Fruit fly (Drosophila melanogaster) whole organism, pupa: Measurements from ENCODE around the gene Dad1.

Source experiments
- CG10348 ChIP-seq: fragments of 200-800 bp; sonication (Bioruptor generic); IDR thresholded peaks from 2 replicates; pipeline ENCODE4 v1.3.6; 2022; ENCODE audit warnings: missing biosample characterization, missing genetic modification characterization
- CG32121 ChIP-seq: fragments of 200-800 bp; sonication (Bioruptor generic); IDR thresholded peaks from 2 replicates; pipeline ENCODE4 v1.3.6; 2022; ENCODE audit warnings: missing biosample characterization, missing genetic modification characterization
- CG9948 ChIP-seq: fragments of 200-800 bp; sonication (Bioruptor generic); optimal IDR thresholded peaks from 2 replicates; lab custom pipeline; 2018; ENCODE audit warnings: missing biosample characterization, mild to moderate bottlenecking, missing genetic modification characterization, moderate library complexity

dm6 chr2L:8424662-8425208, 40.8 kb upstream of the Dad1 start:
- no peak for TF ChIP-seq CG32121 (GFP tag; lab: Robert Waterston, UW)
- TF ChIP-seq CG9948 (tag; lab: Kevin White, UChicago) = no peak
- TF ChIP-seq CG10348 (GFP tag; lab: Robert Waterston, UW) = no peak
